Worm (Caenorhabditis elegans): ENCODE results near the gene glr-1.

ce11 chrIII:8594088-8594487 lies 5.6 kb upstream of the glr-1 start:
- TF ChIP-seq F33H1.4 (GFP tag; IDR thresholded peaks at IDR 0.05) (no peak), let-526 (GFP tag; IDR thresholded peaks at IDR 0.05) (no peak), hrde-1 (tag; optimal IDR thresholded peaks at IDR 0.05; ENCODE audit: borderline replicate concordance) (no peak), aptf-3 (GFP tag; IDR thresholded peaks at IDR 0.05) (no peak), ztf-18 (tag; optimal IDR thresholded peaks at IDR 0.05) (no peak), F52B5.7 (tag; optimal IDR thresholded peaks at IDR 0.05) (no peak), dpl-1 (GFP tag; optimal IDR thresholded peaks at IDR 0.05) (no peak), him-1 (tag; optimal IDR thresholded peaks at IDR 0.05) (no peak), xnd-1 (tag; optimal IDR thresholded peaks at IDR 0.05) (no peak), hlh-26 (GFP tag; conservative IDR thresholded peaks at IDR 0.05) (no peak)

All from whole organism, young adult.